Fruit fly (Drosophila melanogaster): ENCODE measurements around the gene TotE.
A peak's percentile ranks its signal among the peaks of the same experiment; 100 is the strongest.

TotE gene

DNA sequence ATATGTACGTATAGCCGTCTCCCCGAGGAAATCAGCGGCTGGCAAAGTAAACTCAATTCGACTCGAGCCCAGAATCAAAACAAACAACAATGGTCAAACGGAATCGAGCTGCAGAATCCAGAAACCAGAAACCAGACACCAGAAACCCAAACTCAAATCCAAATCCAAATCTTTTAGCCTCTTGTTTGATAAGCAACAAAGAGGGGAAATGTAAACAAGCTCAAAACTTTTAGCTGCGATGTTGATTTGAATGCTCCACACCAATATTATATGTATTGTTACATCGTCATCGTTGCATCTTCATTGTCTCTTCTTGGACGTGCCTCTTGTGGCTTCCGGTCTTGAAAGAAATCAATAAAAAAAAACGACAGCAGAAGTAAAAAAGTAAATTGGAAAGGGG, 36.3 kb upstream of the TotE start:
- no peak for TF ChIP-seq br (GFP tag; optimal IDR thresholded peaks at IDR 0.05)
- TF ChIP-seq fru (GFP tag; optimal IDR thresholded peaks at IDR 0.05): peak; percentile 11
- no peak for TF ChIP-seq Myc (optimal IDR thresholded peaks at IDR 0.05)
- peak; percentile 25 for TF ChIP-seq woc (GFP tag; optimal IDR thresholded peaks at IDR 0.05)

DNA sequence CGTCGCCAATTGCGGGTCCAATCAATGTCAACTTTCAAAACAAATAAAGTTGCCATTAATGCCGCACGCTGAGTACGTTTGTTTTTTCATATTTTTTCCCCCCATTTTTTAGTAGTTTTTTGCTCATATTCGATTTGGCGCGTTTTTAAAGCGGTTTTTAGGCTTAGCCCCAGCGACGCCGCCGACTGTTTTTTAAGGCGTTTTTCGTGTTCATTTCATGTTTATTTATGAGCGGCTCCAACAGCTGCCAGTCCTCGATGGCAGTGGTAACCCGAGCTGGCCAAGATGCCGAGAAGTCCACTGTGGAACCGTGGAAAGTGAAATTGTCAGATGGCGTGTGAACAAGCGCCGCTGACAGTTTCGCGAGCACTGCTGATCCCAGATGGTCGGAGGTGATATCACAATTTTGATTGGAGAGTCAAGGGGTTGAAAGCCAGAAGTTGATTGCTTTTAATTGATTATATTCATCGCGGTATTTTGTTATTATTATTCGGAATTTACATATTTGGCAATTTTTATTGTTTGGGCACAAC, 34.7 kb upstream of the TotE start:
- TF ChIP-seq Dif (GFP tag; optimal IDR thresholded peaks at IDR 0.05; ENCODE audit: partially characterized antibody): no peak
- TF ChIP-seq dl (GFP tag; optimal IDR thresholded peaks at IDR 0.05; ENCODE audit: insufficient read depth in 1 of 2, partially characterized antibody in 2 of 2): no peak
- TF ChIP-seq pan (optimal IDR thresholded peaks at IDR 0.05): no peak
- TF ChIP-seq N (GFP tag; optimal IDR thresholded peaks at IDR 0.05): no peak
- no peak for TF ChIP-seq br (GFP tag; optimal IDR thresholded peaks at IDR 0.05)

DNA sequence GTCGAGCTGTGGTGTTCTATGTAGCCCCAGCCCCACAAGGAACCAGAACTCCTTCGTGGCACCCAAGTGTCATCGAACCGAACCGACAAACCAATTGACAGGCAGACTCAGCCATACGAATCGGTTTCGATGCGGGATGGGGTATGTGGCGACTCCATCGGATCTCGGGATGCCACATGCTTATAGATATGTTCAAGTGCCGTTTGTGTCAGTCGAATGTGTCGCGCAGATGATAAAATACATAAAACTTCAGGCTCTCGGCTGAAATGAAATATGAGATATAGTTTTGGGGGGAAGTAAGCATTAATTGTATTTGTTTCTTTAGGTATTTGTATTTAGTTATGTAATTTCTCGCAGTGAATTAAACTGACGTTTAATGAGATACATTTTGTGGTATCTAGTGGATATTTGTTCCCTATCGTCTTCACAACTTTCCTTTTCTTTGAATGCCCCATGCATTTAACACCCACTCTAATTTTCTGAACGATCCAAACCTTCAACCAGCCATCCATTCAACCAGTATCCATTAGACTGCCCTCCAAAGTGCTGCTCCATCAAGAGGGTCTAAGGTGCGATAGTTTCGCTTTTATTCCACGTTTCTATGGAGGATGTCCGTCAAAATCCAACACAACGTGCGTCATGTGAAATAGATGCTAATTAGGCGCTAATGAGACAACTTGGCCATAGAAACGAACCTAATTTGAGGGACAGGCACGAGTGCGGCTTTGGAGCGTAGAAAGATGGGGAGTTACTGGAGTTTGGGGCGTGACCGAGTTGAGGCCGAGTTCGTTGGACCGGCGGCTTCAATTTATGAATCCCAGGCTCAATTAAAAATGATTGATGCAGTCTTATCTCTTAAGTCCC, 31.2 kb upstream of the TotE start:
- TF ChIP-seq dmrt93B (GFP tag; optimal IDR thresholded peaks at IDR 0.05) (no peak), jim (GFP tag; optimal IDR thresholded peaks at IDR 0.05) (no peak), CG9705 (GFP tag; optimal IDR thresholded peaks at IDR 0.05) (no peak), Dif (GFP tag; optimal IDR thresholded peaks at IDR 0.05; ENCODE audit: partially characterized antibody) (no peak), Dfd (GFP tag; optimal IDR thresholded peaks at IDR 0.05) (no peak), brk (GFP tag; optimal IDR thresholded peaks at IDR 0.05) (no peak), br (GFP tag; optimal IDR thresholded peaks at IDR 0.05) (no peak), sv (GFP tag; optimal IDR thresholded peaks at IDR 0.05) (no peak), OdsH (GFP tag; optimal IDR thresholded peaks at IDR 0.05) (no peak), Abd-B (GFP tag; optimal IDR thresholded peaks at IDR 0.05) (no peak), Sp1 (GFP tag; optimal IDR thresholded peaks at IDR 0.05) (no peak), ey (GFP tag; optimal IDR thresholded peaks at IDR 0.05) (no peak), Myc (optimal IDR thresholded peaks at IDR 0.05) (no peak)

DNA sequence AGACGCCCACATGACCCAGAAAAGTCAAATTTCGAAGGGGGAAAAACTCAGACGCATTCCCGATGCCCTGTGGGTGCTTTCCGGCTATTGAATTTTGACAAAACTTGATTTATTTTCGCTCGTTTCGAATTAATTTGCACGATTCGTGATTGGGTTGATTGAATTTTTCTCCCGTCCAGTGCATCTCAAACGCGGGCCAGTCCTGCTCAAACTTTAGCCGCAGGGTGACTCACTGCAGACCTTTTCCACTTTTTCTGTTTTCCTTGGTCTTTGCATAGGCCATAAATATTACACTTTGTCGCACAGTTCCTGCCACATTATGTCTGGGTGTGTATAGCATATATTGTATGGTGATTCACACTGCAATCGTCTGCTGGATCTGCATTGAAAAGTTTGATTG, 29.8 kb upstream of the TotE start:
- no peak for TF ChIP-seq Jra (GFP tag; optimal IDR thresholded peaks at IDR 0.05)
- no peak for TF ChIP-seq Hr78 (GFP tag; optimal IDR thresholded peaks at IDR 0.05)
- no peak for TF ChIP-seq psq (GFP tag; optimal IDR thresholded peaks at IDR 0.05)
- TF ChIP-seq lola (GFP tag; optimal IDR thresholded peaks at IDR 0.05): no peak
- no peak for TF ChIP-seq Hnf4 (GFP tag; optimal IDR thresholded peaks at IDR 0.05)
- no peak for TF ChIP-seq GATAd (GFP tag; optimal IDR thresholded peaks at IDR 0.05)
- TF ChIP-seq CG9705 (GFP tag; optimal IDR thresholded peaks at IDR 0.05): no peak
- TF ChIP-seq foxo (GFP tag; optimal IDR thresholded peaks at IDR 0.05): no peak
- no peak for TF ChIP-seq fru (GFP tag; optimal IDR thresholded peaks at IDR 0.05)
- no peak for TF ChIP-seq brk (GFP tag; optimal IDR thresholded peaks at IDR 0.05)
- no peak for TF ChIP-seq Dif (GFP tag; optimal IDR thresholded peaks at IDR 0.05; ENCODE audit: partially characterized antibody)
- no peak for TF ChIP-seq Abd-B (GFP tag; optimal IDR thresholded peaks at IDR 0.05)
- no peak for TF ChIP-seq usp (GFP tag; optimal IDR thresholded peaks at IDR 0.05)
- TF ChIP-seq ey (GFP tag; optimal IDR thresholded peaks at IDR 0.05): no peak
- no peak for TF ChIP-seq jim (GFP tag; optimal IDR thresholded peaks at IDR 0.05)

- no peak for TF ChIP-seq tai (GFP tag; optimal IDR thresholded peaks at IDR 0.05)
- TF ChIP-seq dsf (GFP tag; optimal IDR thresholded peaks at IDR 0.05; ENCODE audit: borderline replicate concordance): no peak
- TF ChIP-seq pan (optimal IDR thresholded peaks at IDR 0.05): no peak
- TF ChIP-seq Dif (GFP tag; optimal IDR thresholded peaks at IDR 0.05; ENCODE audit: partially characterized antibody): no peak
- no peak for TF ChIP-seq foxo (GFP tag; optimal IDR thresholded peaks at IDR 0.05)
- TF ChIP-seq h (GFP tag; optimal IDR thresholded peaks at IDR 0.05): no peak
- TF ChIP-seq Rel (GFP tag; optimal IDR thresholded peaks at IDR 0.05): no peak
- TF ChIP-seq Rel (tag; optimal IDR thresholded peaks at IDR 0.05): no peak
- no peak for TF ChIP-seq dmrt93B (GFP tag; optimal IDR thresholded peaks at IDR 0.05)
- no peak for TF ChIP-seq Dfd (GFP tag; optimal IDR thresholded peaks at IDR 0.05)
- TF ChIP-seq sv (GFP tag; optimal IDR thresholded peaks at IDR 0.05): no peak
- TF ChIP-seq Mio (GFP tag; optimal IDR thresholded peaks at IDR 0.05): no peak
- TF ChIP-seq Myc (optimal IDR thresholded peaks at IDR 0.05): no peak
- TF ChIP-seq br (GFP tag; optimal IDR thresholded peaks at IDR 0.05): no peak
These were observed 29.2 kb upstream of the TotE start for dm6 chr2L:19942510-19942909.

Measured in whole organism, wandering third instar larva.